Fruit fly (Drosophila melanogaster) whole organism, embryonic: ENCODE data around the gene Coa8.

Experiments used
- ATbp ChIP-seq: fragments of 200-800 bp; sonication (Bioruptor generic); optimal IDR thresholded peaks from 2 replicates; lab custom pipeline; 2017; ENCODE audit warnings: missing biosample characterization, mild to moderate bottlenecking, missing genetic modification characterization, missing genetic modification reagents
- Atf3 ChIP-seq: fragments of 200-800 bp; sonication (Bioruptor generic); optimal IDR thresholded peaks from 3 replicates; lab custom pipeline; 2016; ENCODE audit warnings: missing biosample characterization, missing genetic modification characterization
- B-H2 ChIP-seq: fragments of 200-800 bp; sonication (Bioruptor generic); optimal IDR thresholded peaks from 2 replicates; lab custom pipeline; 2018; ENCODE audit warnings: missing biosample characterization, mild to moderate bottlenecking, missing genetic modification characterization
- CG10959 ChIP-seq: fragments of 200-800 bp; sonication (Bioruptor generic); IDR thresholded peaks from 2 replicates; pipeline ENCODE4 v1.3.6; 2022; ENCODE audit warnings: missing biosample characterization, missing genetic modification characterization
- CG11398 ChIP-seq: fragments of 200-800 bp; sonication (Bioruptor generic); optimal IDR thresholded peaks from 2 replicates; lab custom pipeline; 2016; ENCODE audit warnings: missing biosample characterization, missing genetic modification characterization
- CG11723 ChIP-seq: fragments of 200-800 bp; sonication (Bioruptor generic); optimal IDR thresholded peaks from 2 replicates; lab custom pipeline; 2017; ENCODE audit warnings: missing biosample characterization, mild to moderate bottlenecking, missing genetic modification characterization
- CG12155 ChIP-seq: fragments of 200-800 bp; sonication (Bioruptor generic); optimal IDR thresholded peaks from 3 replicates; lab custom pipeline; 2016; ENCODE audit warnings: missing biosample characterization, missing genetic modification characterization
- CG14014 ChIP-seq: fragments of 200-800 bp; sonication (Bioruptor generic); IDR thresholded peaks from 2 replicates; pipeline ENCODE4 v1.3.6; 2022; ENCODE audit warnings: missing biosample characterization, missing genetic modification characterization
- CG15269 ChIP-seq: fragments of 200-800 bp; sonication (Bioruptor generic); optimal IDR thresholded peaks from 2 replicates; lab custom pipeline; 2018; ENCODE audit warnings: missing biosample characterization, mild to moderate bottlenecking, missing genetic modification characterization, moderate library complexity
- CG15479 ChIP-seq: fragments of 200-800 bp; sonication (Bioruptor generic); optimal IDR thresholded peaks from 3 replicates; lab custom pipeline; 2019; ENCODE audit warnings: missing biosample characterization, mild to moderate bottlenecking, missing genetic modification characterization, moderate library complexity
- CG17612 ChIP-seq: fragments of 200-800 bp; sonication (Bioruptor generic); IDR thresholded peaks from 2 replicates; pipeline ENCODE4 v1.3.6; 2022; ENCODE audit warnings: missing biosample characterization, missing genetic modification characterization
- CG2202 ChIP-seq: fragments of 200-800 bp; sonication (Bioruptor generic); optimal IDR thresholded peaks from 2 replicates; lab custom pipeline; 2018; ENCODE audit warnings: missing biosample characterization, mild to moderate bottlenecking, missing genetic modification characterization
- CG4707 ChIP-seq: fragments of 200-800 bp; sonication (Bioruptor generic); optimal IDR thresholded peaks from 2 replicates; lab custom pipeline; 2018; ENCODE audit warnings: missing biosample characterization, mild to moderate bottlenecking, missing genetic modification characterization, moderate library complexity
- CG7357 ChIP-seq: fragments of 200-800 bp; sonication (Bioruptor generic); IDR thresholded peaks from 3 replicates; pipeline ENCODE4 v1.3.6; 2022; ENCODE audit warnings: missing biosample characterization, missing genetic modification characterization
- CG7963 ChIP-seq: fragments of 200-800 bp; sonication (Bioruptor generic); IDR thresholded peaks from 3 replicates; pipeline ENCODE4 v1.3.6; 2022; ENCODE audit warnings: missing biosample characterization, missing genetic modification characterization; ENCODE audit not compliant: partially characterized antibody
- CG8290 ChIP-seq, 3 experiments: fragments of 200-800 bp; sonication (Bioruptor generic); optimal IDR thresholded peaks; 2 replicates each; lab custom pipeline; 2016 to 2019; ENCODE audit warnings: missing biosample characterization in 3 of 3, missing genetic modification characterization in 3 of 3, mild to moderate bottlenecking in 2 of 3, moderate library complexity in 1 of 3
- CG9727 ChIP-seq: fragments of 200-800 bp; sonication (Bioruptor generic); optimal IDR thresholded peaks from 3 replicates; lab custom pipeline; 2017; ENCODE audit warnings: missing biosample characterization, mild to moderate bottlenecking, missing genetic modification characterization
- Camta ChIP-seq: fragments of 200-800 bp; sonication (Bioruptor generic); optimal IDR thresholded peaks from 2 replicates; lab custom pipeline; 2016; ENCODE audit warnings: missing biosample characterization, missing genetic modification characterization
- Chrac-16 ChIP-seq: fragments of 200-800 bp; sonication (Bioruptor generic); optimal IDR thresholded peaks from 3 replicates; lab custom pipeline; 2016; ENCODE audit warnings: missing biosample characterization, missing genetic modification characterization
- Dek ChIP-seq: fragments of 200-800 bp; sonication (Bioruptor generic); optimal IDR thresholded peaks from 3 replicates; lab custom pipeline; 2019; ENCODE audit warnings: missing biosample characterization, mild to moderate bottlenecking, missing genetic modification characterization, moderate library complexity
- ERR ChIP-seq: fragments of 200-800 bp; sonication (Bioruptor generic); optimal IDR thresholded peaks from 2 replicates; lab custom pipeline; 2016; ENCODE audit warnings: missing biosample characterization, missing genetic modification characterization
- Ets65A ChIP-seq: fragments of 200-800 bp; sonication (Bioruptor generic); peaks from one replicate; lab custom pipeline; 2016; ENCODE audit warnings: missing biosample characterization, missing genetic modification characterization
- Mad ChIP-seq: fragments of 200-800 bp; sonication (Bioruptor generic); optimal IDR thresholded peaks from 2 replicates; lab custom pipeline; 2016; ENCODE audit warnings: missing biosample characterization, missing genetic modification characterization
- Optix ChIP-seq: fragments of 200-800 bp; sonication (Bioruptor generic); IDR thresholded peaks from 3 replicates; pipeline ENCODE4 v1.3.6; 2022; ENCODE audit warnings: missing biosample characterization, missing genetic modification characterization
- Rfx ChIP-seq: fragments of 200-800 bp; sonication (Bioruptor generic); IDR thresholded peaks from 2 replicates; pipeline ENCODE4 v1.3.6; 2022; ENCODE audit warnings: missing biosample characterization, missing genetic modification characterization
- Rx ChIP-seq: fragments of 200-800 bp; sonication (Bioruptor generic); IDR thresholded peaks from 2 replicates; pipeline ENCODE4 v1.3.6; 2022; ENCODE audit warnings: missing biosample characterization, missing genetic modification characterization
- Sox100B ChIP-seq: fragments of 200-800 bp; sonication (Bioruptor generic); optimal IDR thresholded peaks from 3 replicates; lab custom pipeline; 2018; ENCODE audit warnings: missing biosample characterization, mild to moderate bottlenecking, missing genetic modification characterization
- Spps ChIP-seq: fragments of 200-800 bp; sonication (Bioruptor generic); optimal IDR thresholded peaks from 2 replicates; lab custom pipeline; 2018; ENCODE audit warnings: missing biosample characterization, mild to moderate bottlenecking, missing genetic modification characterization
- Sry-β ChIP-seq: fragments of 200-800 bp; sonication (Bioruptor generic); optimal IDR thresholded peaks from 2 replicates; lab custom pipeline; 2018; ENCODE audit warnings: missing biosample characterization, mild to moderate bottlenecking, missing genetic modification characterization, moderate library complexity
- Usf ChIP-seq: fragments of 200-800 bp; sonication (Bioruptor generic); optimal IDR thresholded peaks from 2 replicates; lab custom pipeline; 2017; ENCODE audit warnings: missing genotype, missing biosample characterization, missing genetic modification characterization
- abd-A ChIP-seq: fragments of 200-800 bp; sonication (Bioruptor generic); optimal IDR thresholded peaks from 3 replicates; lab custom pipeline; 2019; ENCODE audit warnings: missing biosample characterization, mild to moderate bottlenecking, missing genetic modification characterization, moderate library complexity
- ap ChIP-seq: fragments of 200-800 bp; sonication (Bioruptor generic); IDR thresholded peaks from 2 replicates; pipeline ENCODE4 v1.3.6; 2022; ENCODE audit warnings: missing biosample characterization, missing genetic modification characterization
- bab2 ChIP-seq: fragments of 200-800 bp; sonication (Bioruptor generic); optimal IDR thresholded peaks from 2 replicates; lab custom pipeline; 2016; ENCODE audit warnings: missing biosample characterization, missing genetic modification characterization
- chm ChIP-seq: fragments of 200-800 bp; sonication (Bioruptor generic); IDR thresholded peaks from 2 replicates; pipeline ENCODE4 v1.3.6; 2022; ENCODE audit warnings: missing biosample characterization, missing genetic modification characterization
- dan ChIP-seq: fragments of 200-800 bp; sonication (Bioruptor generic); IDR thresholded peaks from 2 replicates; pipeline ENCODE4 v1.3.6; 2022; ENCODE audit warnings: missing biosample characterization, missing genetic modification characterization
- dmrt11E ChIP-seq: fragments of 200-800 bp; sonication (Bioruptor generic); optimal IDR thresholded peaks from 3 replicates; lab custom pipeline; 2018; ENCODE audit warnings: missing biosample characterization, mild to moderate bottlenecking, missing genetic modification characterization, moderate library complexity
- ftz-f1 ChIP-seq: fragments of 200-800 bp; sonication (Bioruptor generic); optimal IDR thresholded peaks from 2 replicates; lab custom pipeline; 2016; ENCODE audit warnings: missing biosample characterization, missing genetic modification characterization
- gem ChIP-seq: fragments of 200-800 bp; sonication (Bioruptor generic); optimal IDR thresholded peaks from 2 replicates; lab custom pipeline; 2019; ENCODE audit warnings: missing biosample characterization, mild to moderate bottlenecking, missing genetic modification characterization, moderate library complexity
- gsb ChIP-seq: fragments of 200-800 bp; sonication (Bioruptor generic); IDR thresholded peaks from 2 replicates; pipeline ENCODE4 v1.3.6; 2022; ENCODE audit warnings: missing biosample characterization, missing genetic modification characterization
- jumu ChIP-seq: fragments of 200-800 bp; sonication (Bioruptor generic); optimal IDR thresholded peaks from 3 replicates; lab custom pipeline; 2016; ENCODE audit warnings: missing biosample characterization, missing genetic modification characterization
- maf-S ChIP-seq: fragments of 200-800 bp; sonication (Bioruptor generic); optimal IDR thresholded peaks from 2 replicates; lab custom pipeline; 2016; ENCODE audit warnings: missing biosample characterization, missing genetic modification characterization
- nmo ChIP-seq: fragments of 200-800 bp; sonication (Bioruptor generic); optimal IDR thresholded peaks from 2 replicates; lab custom pipeline; 2018; ENCODE audit warnings: missing biosample characterization, mild to moderate bottlenecking, missing genetic modification characterization, moderate library complexity
- org-1 ChIP-seq: fragments of 200-800 bp; sonication (Bioruptor generic); optimal IDR thresholded peaks from 2 replicates; lab custom pipeline; 2017; ENCODE audit warnings: missing biosample characterization, missing genetic modification characterization
- otp ChIP-seq: fragments of 200-800 bp; sonication (Bioruptor generic); IDR thresholded peaks from 3 replicates; pipeline ENCODE4, ENCODE4 v1.3.6; 2022; ENCODE audit warnings: missing biosample characterization, missing genetic modification characterization
- ranshi ChIP-seq: fragments of 200-800 bp; sonication (Bioruptor generic); IDR thresholded peaks from 2 replicates; pipeline ENCODE4 v1.3.6; 2022; ENCODE audit warnings: missing biosample characterization, missing genetic modification characterization
- sens ChIP-seq: fragments of 200-800 bp; sonication (Bioruptor generic); peaks from one replicate; lab custom pipeline; 2016; ENCODE audit warnings: missing biosample characterization, missing genetic modification characterization
- sr ChIP-seq: fragments of 200-800 bp; sonication (Bioruptor generic); IDR thresholded peaks from 3 replicates; pipeline ENCODE4 v1.3.6; 2022; ENCODE audit warnings: missing biosample characterization, missing genetic modification characterization
- unpg ChIP-seq: fragments of 200-800 bp; sonication (Bioruptor generic); optimal IDR thresholded peaks from 3 replicates; lab custom pipeline; 2018; ENCODE audit warnings: missing biosample characterization, mild to moderate bottlenecking, missing genetic modification characterization, moderate library complexity
- vnd ChIP-seq: fragments of 200-800 bp; sonication (Bioruptor generic); IDR thresholded peaks from 3 replicates; pipeline ENCODE4 v1.3.6; 2022; ENCODE audit warnings: missing biosample characterization, missing genetic modification characterization; ENCODE audit not compliant: partially characterized antibody

The Coa8 gene

DNA sequence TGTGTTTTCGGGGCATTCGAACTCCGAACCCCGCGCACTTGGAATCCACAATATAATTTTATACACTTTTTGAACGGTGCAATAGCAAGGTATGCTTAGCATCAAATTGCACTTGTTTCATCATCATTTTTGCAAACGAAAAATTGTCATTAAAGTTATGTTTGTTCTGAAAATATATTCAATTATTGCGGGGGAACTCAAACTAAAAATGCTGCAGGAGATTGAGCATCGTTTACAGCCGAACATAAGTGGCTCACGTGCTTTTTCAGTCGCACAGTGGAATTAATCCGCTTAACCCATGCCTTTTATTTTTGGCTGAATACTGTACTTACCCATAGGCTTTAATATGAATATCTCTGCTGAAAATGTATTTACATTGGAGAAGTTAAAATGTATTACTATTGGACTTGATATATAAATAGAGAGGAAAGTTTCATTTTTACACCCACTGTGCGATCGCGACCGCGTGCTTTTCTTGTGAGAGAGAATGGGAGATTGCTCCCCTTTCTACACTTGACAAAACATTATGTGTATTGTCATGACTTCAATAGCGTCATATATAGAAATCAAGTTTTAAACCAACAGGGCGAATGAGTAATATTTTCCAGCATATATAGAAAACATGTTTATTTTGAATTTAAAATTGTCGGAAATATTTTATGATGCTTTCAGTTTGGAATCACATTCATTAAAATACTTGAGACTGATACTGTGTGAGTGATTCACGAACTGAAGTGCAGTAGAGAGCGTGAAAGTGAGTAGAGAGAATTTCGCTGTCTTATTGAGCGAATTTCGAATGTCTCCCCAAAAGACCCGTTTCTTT lies 49.5 kb upstream of the Coa8 start (continued):
- TF ChIP-seq maf-S (GFP tag; lab: Kevin White, UChicago), result peak; percentile 91
- TF ChIP-seq CG14014 (GFP tag; lab: Robert Waterston, UW), result peak; percentile 98
- peak; percentile 98 for TF ChIP-seq sens (GFP tag; lab: Kevin White, UChicago)
- TF ChIP-seq Rx (GFP tag; lab: Robert Waterston, UW), result peak; percentile 97
- TF ChIP-seq Sox100B (GFP tag; lab: Kevin White, UChicago), result peak; percentile 96
- TF ChIP-seq Atf3, result peak; percentile 94
- TF ChIP-seq Rfx, result peak; percentile 99
- peak; percentile 93 for TF ChIP-seq CG12155 (GFP tag; lab: Kevin White, UChicago)
- peak; percentile 97 for TF ChIP-seq gem
- peak; percentile 78 for TF ChIP-seq dmrt11E
- TF ChIP-seq Sry-β (GFP tag; lab: Kevin White, UChicago), result peak; percentile 71
- peak; percentile 88 for TF ChIP-seq ERR
- peak; percentile 95 for TF ChIP-seq nmo (GFP tag; lab: Kevin White, UChicago)
- TF ChIP-seq CG11723 (GFP tag; lab: Kevin White, UChicago), result peak; percentile 90
- TF ChIP-seq CG10959 (GFP tag; lab: Robert Waterston, UW), result peak; percentile 91
- TF ChIP-seq ranshi (GFP tag; lab: Robert Waterston, UW), result peak; percentile 98
- peak; percentile 73 for TF ChIP-seq CG2202
- TF ChIP-seq unpg, result peak; percentile 99
- peak; percentile 97 for TF ChIP-seq chm (GFP tag; lab: Robert Waterston, UW)
- TF ChIP-seq sr, result peak; percentile 93
- peak; percentile 74 for TF ChIP-seq abd-A (tag; lab: Kevin White, UChicago)
- TF ChIP-seq ftz-f1, result peak; percentile 36
- TF ChIP-seq jumu, result peak; percentile 93
- peak; percentile 94 for TF ChIP-seq ATbp
- no peak for TF ChIP-seq vnd (GFP tag; lab: Robert Waterston, UW)
- peak; percentile 98 for TF ChIP-seq otp (GFP tag; lab: Robert Waterston, UW)
- no peak for TF ChIP-seq CG15479 (GFP tag; lab: Kevin White, UChicago)
- TF ChIP-seq CG15269 (tag; lab: Kevin White, UChicago), result peak; percentile 97
- peak; percentile 92 for TF ChIP-seq Mad
- TF ChIP-seq Dek (tag; lab: Kevin White, UChicago), result peak; percentile 96
- peak; percentile 81 for TF ChIP-seq CG8290 (GFP tag; optimal IDR thresholded peaks at IDR 0.05; lab: Kevin White, UChicago)
- TF ChIP-seq CG8290 (tag; optimal IDR thresholded peaks at IDR 0.05; lab: Kevin White, UChicago), result peak in 1 of 2 experiments; percentile 99
- peak; percentile 91 for TF ChIP-seq CG17612 (GFP tag; lab: Robert Waterston, UW)
- peak; percentile 60; the same call in 1 of the 2 replicates for TF ChIP-seq dan (GFP tag; lab: Robert Waterston, UW)
- peak; percentile 94 for TF ChIP-seq CG9727 (GFP tag; lab: Kevin White, UChicago)
- peak; percentile 89 for TF ChIP-seq CG7357 (GFP tag; lab: Robert Waterston, UW)
- TF ChIP-seq CG4707 (GFP tag; lab: Kevin White, UChicago), result peak; percentile 99
- TF ChIP-seq Spps (tag; lab: Kevin White, UChicago), result peak; percentile 68
- TF ChIP-seq bab2 (GFP tag; lab: Kevin White, UChicago), result peak; percentile 94
- peak; percentile 99 for TF ChIP-seq Ets65A
- peak; percentile 96 for TF ChIP-seq ap (GFP tag; lab: Robert Waterston, UW)
- peak; percentile 94 for TF ChIP-seq gsb (GFP tag; lab: Robert Waterston, UW)
- TF ChIP-seq Usf (GFP tag; lab: Kevin White, UChicago), result peak; percentile 91
- TF ChIP-seq Optix (GFP tag; lab: Robert Waterston, UW), result peak; percentile 93
- TF ChIP-seq Chrac-16 (GFP tag; lab: Kevin White, UChicago), result peak; percentile 91
- peak; percentile 83 for TF ChIP-seq B-H2
- TF ChIP-seq CG7963 (GFP tag; lab: Robert Waterston, UW), result no peak
- TF ChIP-seq org-1 (GFP tag; lab: Kevin White, UChicago), result peak; percentile 92
- peak; percentile 88 for TF ChIP-seq CG11398 (GFP tag; lab: Kevin White, UChicago)
- TF ChIP-seq Camta (GFP tag; lab: Kevin White, UChicago), result peak; percentile 93
